Fruit fly (Drosophila melanogaster) whole organism, adult: Measurements from ENCODE around the gene CG32109.

Experiments used
- CG11617 ChIP-seq: fragments of 200-800 bp; sonication (Bioruptor generic); optimal IDR thresholded peaks from 2 replicates; lab custom pipeline; 2017; ENCODE audit warnings: mild to moderate bottlenecking, missing biosample characterization, missing genetic modification reagents, missing genetic modification characterization
- CG12768 ChIP-seq: fragments of 200-800 bp; sonication (Bioruptor generic); optimal IDR thresholded peaks from 2 replicates; lab custom pipeline; 2017; ENCODE audit warnings: missing biosample characterization, missing genetic modification characterization, mild to moderate bottlenecking, moderate library complexity, missing genetic modification reagents
- CG14711 ChIP-seq: fragments of 200-800 bp; sonication (Bioruptor generic); optimal IDR thresholded peaks from 2 replicates; lab custom pipeline; 2018; ENCODE audit warnings: missing biosample characterization, mild to moderate bottlenecking, missing genetic modification characterization, moderate library complexity
- CG1620 ChIP-seq: fragments of 200-800 bp; sonication (Bioruptor generic); optimal IDR thresholded peaks from 2 replicates; lab custom pipeline; 2016; ENCODE audit warnings: missing biosample characterization, missing genetic modification characterization
- CG33017 ChIP-seq: fragments of 200-800 bp; sonication (Bioruptor generic); optimal IDR thresholded peaks from 2 replicates; lab custom pipeline; 2018; ENCODE audit warnings: missing biosample characterization, mild to moderate bottlenecking, missing genetic modification characterization, moderate library complexity
- CG7045 ChIP-seq: fragments of 200-800 bp; sonication (Bioruptor generic); optimal IDR thresholded peaks from 2 replicates; lab custom pipeline; 2017; ENCODE audit warnings: missing biosample characterization, mild to moderate bottlenecking, missing genetic modification characterization
- CG7101 ChIP-seq: fragments of 200-800 bp; sonication (Bioruptor generic); optimal IDR thresholded peaks from 2 replicates; lab custom pipeline; 2018; ENCODE audit warnings: missing biosample characterization, mild to moderate bottlenecking, missing genetic modification characterization, moderate library complexity
- Clk ChIP-seq: fragments of 200-800 bp; sonication (Bioruptor generic); optimal IDR thresholded peaks from 2 replicates; lab custom pipeline; 2017; ENCODE audit warnings: missing biosample characterization, missing genetic modification characterization
- Crg-1 ChIP-seq: fragments of 200-800 bp; sonication (Bioruptor generic); optimal IDR thresholded peaks from 2 replicates; lab custom pipeline; 2016; ENCODE audit warnings: missing biosample characterization, missing genetic modification characterization
- Hr96 ChIP-seq: fragments of 200-800 bp; sonication (Bioruptor generic); optimal IDR thresholded peaks from 2 replicates; lab custom pipeline; 2016; ENCODE audit warnings: missing biosample characterization, missing genetic modification characterization
- Mnt ChIP-seq: fragments of 200-800 bp; sonication (Bioruptor generic); optimal IDR thresholded peaks from 2 replicates; lab custom pipeline; 2016; ENCODE audit warnings: missing biosample characterization, mild to moderate bottlenecking, missing genetic modification characterization
- bab1 ChIP-seq: fragments of 200-800 bp; sonication (Bioruptor generic); optimal IDR thresholded peaks from 3 replicates; lab custom pipeline; 2019; ENCODE audit warnings: missing biosample characterization, mild to moderate bottlenecking, missing genetic modification characterization, moderate library complexity
- cic ChIP-seq: fragments of 200-800 bp; sonication (Bioruptor generic); optimal IDR thresholded peaks from 2 replicates; lab custom pipeline; 2017; ENCODE audit warnings: missing biosample characterization, mild to moderate bottlenecking, missing genetic modification characterization, moderate library complexity
- cnc ChIP-seq, 2 experiments: fragments of >200 bp; optimal IDR thresholded peaks; 2 replicates each; lab custom pipeline; 2017
- kay ChIP-seq: fragments of 200-800 bp; sonication (Bioruptor generic); peaks from one replicate; lab custom pipeline; 2016; ENCODE audit warnings: missing biosample characterization, missing genetic modification characterization, borderline replicate concordance
- ovo ChIP-seq: fragments of 200-800 bp; sonication (Bioruptor generic); optimal IDR thresholded peaks from 2 replicates; lab custom pipeline; 2016; ENCODE audit warnings: missing biosample characterization, missing genetic modification characterization
- pad ChIP-seq: fragments of 200-800 bp; sonication (Bioruptor generic); optimal IDR thresholded peaks from 3 replicates; lab custom pipeline; 2017; ENCODE audit warnings: missing biosample characterization, missing genetic modification characterization, mild to moderate bottlenecking, moderate library complexity, missing genetic modification reagents
- tj ChIP-seq: fragments of 200-800 bp; sonication (Bioruptor generic); optimal IDR thresholded peaks from 3 replicates; lab custom pipeline; 2017; ENCODE audit warnings: missing biosample characterization, mild to moderate bottlenecking, missing genetic modification characterization, moderate library complexity
- toe ChIP-seq: fragments of 200-800 bp; sonication (Bioruptor generic); optimal IDR thresholded peaks from 2 replicates; lab custom pipeline; 2016; ENCODE audit warnings: missing biosample characterization, missing genetic modification characterization

The CG32109 gene

dm6 chr3L:12741608-12742007, 3.5 kb upstream of the CG32109 start, which contains the start of gene CG32112:
TSS of gene CG32112 (plus strand) at chr3L:12741718.
- TF ChIP-seq CG12768 (GFP tag; lab: Kevin White, UChicago) (no peak), CG7101 (tag; lab: Kevin White, UChicago) (no peak), CG7045 (GFP tag; lab: Kevin White, UChicago) (no peak), CG33017 (tag; lab: Kevin White, UChicago) (no peak), Mnt (peak; percentile 14), toe (no peak), CG14711 (tag; lab: Kevin White, UChicago) (peak; percentile 34), ovo (no peak), pad (GFP tag; lab: Kevin White, UChicago) (no peak), kay (GFP tag; lab: Kevin White, UChicago) (peak; percentile 78), cic (GFP tag; lab: Kevin White, UChicago) (no peak), Clk (no peak), CG11617 (GFP tag; lab: Kevin White, UChicago) (peak; percentile 34)

dm6 chr3L:12746241-12746640, 1.1 kb downstream of the CG32109 start:
- TF ChIP-seq cnc (optimal IDR thresholded peaks at IDR 0.05; lab: Kevin White, UChicago) (no peak), Mnt (no peak), CG33017 (tag; lab: Kevin White, UChicago) (no peak), Hr96 (GFP tag; lab: Kevin White, UChicago) (no peak), ovo (no peak), CG11617 (GFP tag; lab: Kevin White, UChicago) (no peak), CG1620 (no peak), CG7101 (tag; lab: Kevin White, UChicago) (no peak)

dm6 chr3L:12748711-12749566, 3.8 kb downstream of the CG32109 start:
- TF ChIP-seq CG7101 (tag; lab: Kevin White, UChicago), result no peak
- TF ChIP-seq kay (GFP tag; lab: Kevin White, UChicago), result peak; percentile 81

dm6 chr3L:12749567-12750535, 4.7 kb downstream of the CG32109 start, which contains the start of the genes Klc and CG10984:
TSS of gene Klc (minus strand) at chr3L:12750056.
TSS of gene CG10984 (plus strand) at chr3L:12750119.
- TF ChIP-seq CG7101 (tag; lab: Kevin White, UChicago) (peak; percentile 2), ovo (no peak), CG33017 (tag; lab: Kevin White, UChicago) (no peak), CG12768 (GFP tag; lab: Kevin White, UChicago) (no peak), tj (GFP tag; lab: Kevin White, UChicago) (peak; percentile 70), CG7045 (GFP tag; lab: Kevin White, UChicago) (peak; percentile 37), toe (no peak), kay (GFP tag; lab: Kevin White, UChicago) (no peak), bab1 (GFP tag; lab: Kevin White, UChicago) (peak; percentile 43), CG14711 (tag; lab: Kevin White, UChicago) (peak; percentile 57)

dm6 chr3L:12754769-12755189, 9.6 kb downstream of the CG32109 start, which contains the start of the genes CG10973 and Vps13D:
TSS of gene CG10973 (minus strand) at chr3L:12754774.
TSS of gene Vps13D (plus strand) at chr3L:12755049.
- peak; percentile 97 for TF ChIP-seq kay (GFP tag; lab: Kevin White, UChicago)
- TF ChIP-seq CG33017 (tag; lab: Kevin White, UChicago), result no peak
- TF ChIP-seq tj (GFP tag; lab: Kevin White, UChicago), result no peak
- no peak for TF ChIP-seq CG7045 (GFP tag; lab: Kevin White, UChicago)
- peak; percentile 11 for TF ChIP-seq Crg-1 (GFP tag; lab: Kevin White, UChicago)
- peak; percentile 58 for TF ChIP-seq Mnt
- peak; percentile 64 to 90 for TF ChIP-seq cnc (optimal IDR thresholded peaks at IDR 0.05; lab: Kevin White, UChicago)
- TF ChIP-seq bab1 (GFP tag; lab: Kevin White, UChicago), result peak; percentile 90
- peak; percentile 2 for TF ChIP-seq Clk
- peak; percentile 41 for TF ChIP-seq CG1620
- TF ChIP-seq CG12768 (GFP tag; lab: Kevin White, UChicago), result no peak
- TF ChIP-seq cic (GFP tag; lab: Kevin White, UChicago), result peak; percentile 30
- TF ChIP-seq CG11617 (GFP tag; lab: Kevin White, UChicago), result peak; percentile 58
